Fruit fly (Drosophila melanogaster): ENCODE measurements around the gene CG5122.
A peak's percentile ranks its signal among the peaks of the same experiment; 100 is the strongest.

The CG5122 gene

dm6 chr2L:13176701-13177249 is 46.4 kb downstream of the CG5122 start, which contains the start of the genes Sfmbt and CG5439 (continued):
- TF ChIP-seq E2f2 (GFP tag; IDR thresholded peaks at IDR 0.05), result peak; percentile 51
- TF ChIP-seq ato (GFP tag; IDR thresholded peaks at IDR 0.05; ENCODE audit: partially characterized antibody), result peak; percentile 43
- TF ChIP-seq emc (GFP tag; optimal IDR thresholded peaks at IDR 0.05), result peak; percentile 62
- no peak for TF ChIP-seq kah (GFP tag; optimal IDR thresholded peaks at IDR 0.05)
- TF ChIP-seq Doc2 (GFP tag; IDR thresholded peaks at IDR 0.05), result no peak
- TF ChIP-seq CG4820 (GFP tag; optimal IDR thresholded peaks at IDR 0.05), result peak; percentile 73
- no peak for TF ChIP-seq stc (GFP tag; IDR thresholded peaks at IDR 0.05)
- TF ChIP-seq CG8478 (optimal IDR thresholded peaks at IDR 0.05), result no peak
- peak; percentile 38 for TF ChIP-seq ranshi (GFP tag; IDR thresholded peaks at IDR 0.05)
- TF ChIP-seq Awh (GFP tag; IDR thresholded peaks at IDR 0.05), result no peak
- peak; percentile 68 for TF ChIP-seq Ssrp (tag; optimal IDR thresholded peaks at IDR 0.05)
- TF ChIP-seq Ada2b (GFP tag; IDR thresholded peaks at IDR 0.05), result no peak
- peak; percentile 33 for TF ChIP-seq Hmx (GFP tag; optimal IDR thresholded peaks at IDR 0.05)
- TF ChIP-seq pros (GFP tag; optimal IDR thresholded peaks at IDR 0.05), result no peak
- TF ChIP-seq oc (tag; optimal IDR thresholded peaks at IDR 0.05), result no peak
- TF ChIP-seq HLH4C (GFP tag; IDR thresholded peaks at IDR 0.05; ENCODE audit: partially characterized antibody), result peak; percentile 62; the same call in 2 of the 3 replicates
- peak; percentile 17 for TF ChIP-seq ac (GFP tag; optimal IDR thresholded peaks at IDR 0.05)
- TF ChIP-seq run (tag; optimal IDR thresholded peaks at IDR 0.05), result no peak
- 0 out of 3 replicates have a peak, but pooled peaks have one; percentile 20 for TF ChIP-seq CG11695 (GFP tag; IDR thresholded peaks at IDR 0.05)
- TF ChIP-seq CG2889 (GFP tag; IDR thresholded peaks at IDR 0.05), result no peak
- TF ChIP-seq CG13123 (GFP tag; optimal IDR thresholded peaks at IDR 0.05), result peak; percentile 29
- TF ChIP-seq CG13287 (GFP tag; IDR thresholded peaks at IDR 0.05; ENCODE audit: partially characterized antibody), result peak; percentile 33; the same call in 1 of the 2 replicates
- TF ChIP-seq dati (GFP tag; IDR thresholded peaks at IDR 0.05), result no peak
- 0 out of 3 replicates have a peak, but pooled peaks have one; percentile 8 for TF ChIP-seq zfh1 (GFP tag; IDR thresholded peaks at IDR 0.05)
- TF ChIP-seq CG15601 (tag; optimal IDR thresholded peaks at IDR 0.05), result no peak
- TF ChIP-seq CG4360 (GFP tag; IDR thresholded peaks at IDR 0.05), result no peak
- TF ChIP-seq CG7271 (tag; optimal IDR thresholded peaks at IDR 0.05), result no peak
- TF ChIP-seq Sry-δ (GFP tag; optimal IDR thresholded peaks at IDR 0.05), result peak; percentile 68
- TF ChIP-seq en (GFP tag; optimal IDR thresholded peaks at IDR 0.05), result peak; percentile 63
- peak; percentile 68; the same call in 1 of the 2 replicates for TF ChIP-seq CG14014 (GFP tag; IDR thresholded peaks at IDR 0.05)
- peak; percentile 69 for TF ChIP-seq Meics (GFP tag; optimal IDR thresholded peaks at IDR 0.05)
- no peak for TF ChIP-seq Hey (tag; optimal IDR thresholded peaks at IDR 0.05)
- TF ChIP-seq CG18619 (GFP tag; optimal IDR thresholded peaks at IDR 0.05), result peak; percentile 75
- TF ChIP-seq CG2120 (GFP tag; optimal IDR thresholded peaks at IDR 0.05), result peak; percentile 92
- TF ChIP-seq CG8281 (tag; optimal IDR thresholded peaks at IDR 0.05), result no peak
- TF ChIP-seq CkIIα-i1 (GFP tag; IDR thresholded peaks at IDR 0.05), result no peak
- peak; percentile 75; the same call in 2 of the 3 replicates for TF ChIP-seq tgo (GFP tag; IDR thresholded peaks at IDR 0.05)
- peak; percentile 82 for TF ChIP-seq bab2 (GFP tag; optimal IDR thresholded peaks at IDR 0.05)
- TF ChIP-seq yki (optimal IDR thresholded peaks at IDR 0.05), result no peak
- no peak for TF ChIP-seq fd64A (GFP tag; optimal IDR thresholded peaks at IDR 0.05)
- peak; percentile 54 for TF ChIP-seq Side (GFP tag; optimal IDR thresholded peaks at IDR 0.05)
- TF ChIP-seq HHEX (GFP tag; optimal IDR thresholded peaks at IDR 0.05), result peak; percentile 72
- TF ChIP-seq disco-r (GFP tag; optimal IDR thresholded peaks at IDR 0.05), result peak; percentile 21
- TF ChIP-seq CG10565 (GFP tag; optimal IDR thresholded peaks at IDR 0.05), result no peak
- no peak for TF ChIP-seq CG11504 (tag; optimal IDR thresholded peaks at IDR 0.05)
- peak; percentile 29 for TF ChIP-seq CG9437 (GFP tag; optimal IDR thresholded peaks at IDR 0.05)
- no peak for TF ChIP-seq CG43689 (GFP tag; IDR thresholded peaks at IDR 0.05)
- TF ChIP-seq Atf-2 (GFP tag; optimal IDR thresholded peaks at IDR 0.05), result peak; percentile 66
- TF ChIP-seq nau (GFP tag; optimal IDR thresholded peaks at IDR 0.05), result no peak
- TF ChIP-seq ro (GFP tag; IDR thresholded peaks at IDR 0.05), result no peak
- TF ChIP-seq HmgD (GFP tag; optimal IDR thresholded peaks at IDR 0.05), result peak; percentile 89
- peak; percentile 43 for TF ChIP-seq repo (GFP tag; optimal IDR thresholded peaks at IDR 0.05)
